Worm (Caenorhabditis elegans) whole organism, midembryonic: ENCODE results near the gene ttr-34.

Source experiments
- med-1 ChIP-seq: sonication (generic microtip); optimal IDR thresholded peaks from 2 replicates; lab custom pipeline; 2017; ENCODE audit warnings: missing genetic modification characterization, mild to moderate bottlenecking, missing compliant biosample characterization, antibody characterized with exemption, missing genetic modification reagents; ENCODE audit not compliant: insufficient read depth
- ref-1 ChIP-seq: fragments of 200-800 bp; sonication (Bioruptor generic); conservative IDR thresholded peaks from 2 replicates; pipeline ENCODE4 v1.3.6; 2022; ENCODE audit warnings: missing genetic modification reagents, missing genetic modification characterization, missing compliant biosample characterization
- ztf-29 ChIP-seq: fragments of 200-800 bp; sonication (Bioruptor generic); IDR thresholded peaks from 2 replicates; pipeline ENCODE4 v1.3.6; 2022; ENCODE audit warnings: missing genetic modification reagents, missing genetic modification characterization, missing compliant biosample characterization

ce11 chrX:13163185-13163584 is 23.6 kb downstream of the ttr-34 start:
- TF ChIP-seq ztf-29 (GFP tag; lab: Robert Waterston, UW) (no peak), ref-1 (no peak), med-1 (no peak)
